Fruit fly (Drosophila melanogaster) whole organism, pupa: Measurements from ENCODE around the gene mat.

Experiments
- CG10348 ChIP-seq: fragments of 200-800 bp; sonication (Bioruptor generic); IDR thresholded peaks from 2 replicates; pipeline ENCODE4 v1.3.6; 2022; ENCODE audit warnings: missing biosample characterization, missing genetic modification characterization
- CG12605 ChIP-seq: fragments of 200-800 bp; sonication (Bioruptor generic); IDR thresholded peaks from 2 replicates; pipeline ENCODE4 v1.3.6; 2022; ENCODE audit warnings: missing biosample characterization, missing genetic modification characterization
- CG13204 ChIP-seq: fragments of 200-800 bp; sonication (Bioruptor generic); optimal IDR thresholded peaks from 2 replicates; lab custom pipeline; 2018; ENCODE audit warnings: missing biosample characterization, mild to moderate bottlenecking, missing genetic modification characterization, moderate library complexity
- CG14655 ChIP-seq: fragments of 200-800 bp; sonication (Bioruptor generic); optimal IDR thresholded peaks from 3 replicates; lab custom pipeline; 2017; ENCODE audit warnings: mild to moderate bottlenecking, missing biosample characterization, missing genetic modification reagents, missing genetic modification characterization
- CG15710 ChIP-seq: fragments of 200-800 bp; sonication (Bioruptor generic); optimal IDR thresholded peaks from 2 replicates; lab custom pipeline; 2018; ENCODE audit warnings: missing biosample characterization, mild to moderate bottlenecking, missing genetic modification characterization, moderate library complexity
- CG17806 ChIP-seq: fragments of 200-800 bp; sonication (Bioruptor generic); optimal IDR thresholded peaks from 2 replicates; lab custom pipeline; 2018; ENCODE audit warnings: missing biosample characterization, mild to moderate bottlenecking, missing genetic modification characterization, moderate library complexity
- CG32121 ChIP-seq: fragments of 200-800 bp; sonication (Bioruptor generic); IDR thresholded peaks from 2 replicates; pipeline ENCODE4 v1.3.6; 2022; ENCODE audit warnings: missing biosample characterization, missing genetic modification characterization
- CG34367 ChIP-seq: fragments of 200-800 bp; sonication (Bioruptor generic); optimal IDR thresholded peaks from 2 replicates; lab custom pipeline; 2018; ENCODE audit warnings: missing biosample characterization, mild to moderate bottlenecking, missing genetic modification characterization
- CG4496 ChIP-seq: fragments of 200-800 bp; sonication (Bioruptor generic); IDR thresholded peaks from 3 replicates; pipeline ENCODE4 v1.3.6; 2022; ENCODE audit warnings: missing biosample characterization, missing genetic modification characterization
- CG8159 ChIP-seq: fragments of 200-800 bp; sonication (Bioruptor generic); optimal IDR thresholded peaks from 3 replicates; lab custom pipeline; 2018; ENCODE audit warnings: missing biosample characterization, mild to moderate bottlenecking, missing genetic modification characterization, moderate library complexity
- CG8301 ChIP-seq: fragments of 200-800 bp; sonication (Bioruptor generic); optimal IDR thresholded peaks from 2 replicates; lab custom pipeline; 2018; ENCODE audit warnings: missing biosample characterization, mild to moderate bottlenecking, missing genetic modification characterization
- CG9948 ChIP-seq: fragments of 200-800 bp; sonication (Bioruptor generic); optimal IDR thresholded peaks from 2 replicates; lab custom pipeline; 2018; ENCODE audit warnings: missing biosample characterization, mild to moderate bottlenecking, missing genetic modification characterization, moderate library complexity
- D1 ChIP-seq: fragments of 200-800 bp; sonication (Bioruptor generic); optimal IDR thresholded peaks from 2 replicates; lab custom pipeline; 2018; ENCODE audit warnings: missing biosample characterization, mild to moderate bottlenecking, missing genetic modification characterization, moderate library complexity
- EcR ChIP-seq: fragments of 200-800 bp; sonication (Bioruptor generic); optimal IDR thresholded peaks from 3 replicates; lab custom pipeline; 2019; ENCODE audit warnings: missing biosample characterization, missing genetic modification characterization, mild to moderate bottlenecking, moderate library complexity, missing genetic modification reagents
- Ets98B ChIP-seq: fragments of 200-800 bp; sonication (Bioruptor generic); IDR thresholded peaks from 2 replicates; pipeline ENCODE4 v1.3.6; 2022; ENCODE audit warnings: missing biosample characterization, missing genetic modification characterization
- Pif1A ChIP-seq: fragments of 200-800 bp; sonication (Bioruptor generic); optimal IDR thresholded peaks from 3 replicates; lab custom pipeline; 2016; ENCODE audit warnings: missing biosample characterization, missing genetic modification characterization
- Pif1B ChIP-seq: fragments of 200-800 bp; sonication (Bioruptor generic); optimal IDR thresholded peaks from 3 replicates; lab custom pipeline; 2016; ENCODE audit warnings: missing biosample characterization, missing genetic modification characterization
- Snoo ChIP-seq: fragments of 200-800 bp; sonication (Bioruptor generic); optimal IDR thresholded peaks from 3 replicates; lab custom pipeline; 2017; ENCODE audit warnings: missing biosample characterization, mild to moderate bottlenecking, missing genetic modification characterization, inconsistent platforms
- fd96Ca ChIP-seq: fragments of 200-800 bp; sonication (Bioruptor generic); IDR thresholded peaks from 3 replicates; pipeline ENCODE4 v1.3.6; 2022; ENCODE audit warnings: missing biosample characterization, missing genetic modification characterization
- gl ChIP-seq: fragments of 200-800 bp; sonication (Bioruptor generic); optimal IDR thresholded peaks from 2 replicates; lab custom pipeline; 2018; ENCODE audit warnings: missing biosample characterization, mild to moderate bottlenecking, missing genetic modification characterization

Gene mat

dm6 chr3L:913682-914081 is 11.0 kb downstream of the mat start, which contains the start of gene Glut1:
TSS of gene Glut1 (plus strand) at chr3L:914074.
- TF ChIP-seq CG12605 (GFP tag; lab: Robert Waterston, UW) (no peak), EcR (no peak), CG32121 (GFP tag; lab: Robert Waterston, UW) (no peak), CG8301 (tag; lab: Kevin White, UChicago) (no peak), CG8159 (no peak), D1 (tag; lab: Kevin White, UChicago) (no peak), Pif1A (GFP tag; lab: Kevin White, UChicago) (no peak)

dm6 chr3L:914852-915251 is 12.2 kb downstream of the mat start:
- TF ChIP-seq CG10348 (GFP tag; lab: Robert Waterston, UW) (no peak), Snoo (tag; lab: Kevin White, UChicago) (no peak), EcR (no peak), CG12605 (GFP tag; lab: Robert Waterston, UW) (no peak), CG8301 (tag; lab: Kevin White, UChicago) (no peak), gl (tag; lab: Kevin White, UChicago) (no peak), Pif1B (no peak), Ets98B (no peak), fd96Ca (GFP tag; lab: Robert Waterston, UW) (no peak), CG17806 (tag; lab: Kevin White, UChicago) (no peak), Pif1A (GFP tag; lab: Kevin White, UChicago) (no peak), CG8159 (no peak), CG9948 (tag; lab: Kevin White, UChicago) (no peak), CG32121 (GFP tag; lab: Robert Waterston, UW) (no peak), CG4496 (GFP tag; lab: Robert Waterston, UW) (no peak)

- TF ChIP-seq CG32121 (GFP tag; lab: Robert Waterston, UW) (no peak), CG15710 (tag; lab: Kevin White, UChicago) (no peak), Snoo (tag; lab: Kevin White, UChicago) (no peak), CG8301 (tag; lab: Kevin White, UChicago) (no peak), CG13204 (no peak), CG14655 (GFP tag; lab: Kevin White, UChicago) (no peak), CG9948 (tag; lab: Kevin White, UChicago) (no peak), D1 (tag; lab: Kevin White, UChicago) (no peak), CG8159 (no peak), gl (tag; lab: Kevin White, UChicago) (no peak), Ets98B (no peak), Pif1B (no peak), fd96Ca (GFP tag; lab: Robert Waterston, UW) (no peak), CG4496 (GFP tag; lab: Robert Waterston, UW) (no peak), CG17806 (tag; lab: Kevin White, UChicago) (no peak), CG34367 (no peak)
Measured at dm6 chr3L:917225-917624, 14.5 kb downstream of the mat start.

dm6 chr3L:952152-952551 is 49.5 kb downstream of the mat start:
- TF ChIP-seq CG32121 (GFP tag; lab: Robert Waterston, UW) (no peak), CG10348 (GFP tag; lab: Robert Waterston, UW) (no peak), EcR (no peak), CG34367 (no peak), Snoo (tag; lab: Kevin White, UChicago) (no peak), CG9948 (tag; lab: Kevin White, UChicago) (no peak), CG13204 (no peak), fd96Ca (GFP tag; lab: Robert Waterston, UW) (no peak), CG8301 (tag; lab: Kevin White, UChicago) (no peak)
